Fruit fly (Drosophila melanogaster) whole organism, embryonic: ENCODE measurements around the gene LManV.
A peak's percentile ranks its signal among the peaks of the same experiment; 100 is the strongest.

ENCODE experiments used
- Bgb ChIP-seq: fragments of 200-800 bp; sonication (Bioruptor generic); IDR thresholded peaks from 2 replicates; pipeline ENCODE4 v1.3.6; 2022; ENCODE audit warnings: missing biosample characterization, missing genetic modification characterization; ENCODE audit not compliant: partially characterized antibody
- Blimp-1 ChIP-seq: fragments of 200-800 bp; sonication (Bioruptor generic); optimal IDR thresholded peaks from 3 replicates; lab custom pipeline; 2018; ENCODE audit warnings: missing biosample characterization, missing genetic modification characterization, mild to moderate bottlenecking, moderate library complexity, missing genetic modification reagents
- BtbVII ChIP-seq: fragments of 200-800 bp; sonication (Bioruptor generic); optimal IDR thresholded peaks from 3 replicates; lab custom pipeline; 2017; ENCODE audit warnings: missing biosample characterization, mild to moderate bottlenecking, missing genetic modification characterization
- CG10543 ChIP-seq: fragments of 200-800 bp; sonication (Bioruptor generic); optimal IDR thresholded peaks from 3 replicates; lab custom pipeline; 2017; ENCODE audit warnings: missing biosample characterization, mild to moderate bottlenecking, missing genetic modification characterization, moderate library complexity
- CG11247 ChIP-seq: fragments of 200-800 bp; sonication (Bioruptor generic); IDR thresholded peaks from 2 replicates; pipeline ENCODE4 v1.3.6; 2022; ENCODE audit warnings: missing biosample characterization, missing genetic modification characterization
- CG11695 ChIP-seq: fragments of 200-800 bp; sonication (Bioruptor generic); IDR thresholded peaks from 3 replicates; pipeline ENCODE4 v1.3.6; 2022; ENCODE audit warnings: missing biosample characterization, missing genetic modification characterization
- CG12769 ChIP-seq: fragments of 200-800 bp; sonication (Bioruptor generic); optimal IDR thresholded peaks from 2 replicates; lab custom pipeline; 2019; ENCODE audit warnings: missing biosample characterization, mild to moderate bottlenecking, missing genetic modification characterization, moderate library complexity
- CG17361 ChIP-seq: fragments of 200-800 bp; sonication (Bioruptor generic); IDR thresholded peaks from 3 replicates; pipeline ENCODE4 v1.3.6; 2022; ENCODE audit warnings: missing biosample characterization, missing genetic modification characterization
- CG34376 ChIP-seq: fragments of 200-800 bp; sonication (Bioruptor generic); optimal IDR thresholded peaks from 2 replicates; lab custom pipeline; 2018; ENCODE audit warnings: missing biosample characterization, mild to moderate bottlenecking, missing genetic modification characterization
- CG4730 ChIP-seq: fragments of 200-800 bp; sonication (Bioruptor generic); IDR thresholded peaks from 2 replicates; pipeline ENCODE4 v1.3.6; 2022; ENCODE audit warnings: missing biosample characterization, missing genetic modification characterization
- CG6765 ChIP-seq: fragments of 200-800 bp; sonication (Bioruptor generic); optimal IDR thresholded peaks from 3 replicates; lab custom pipeline; 2017; ENCODE audit warnings: missing biosample characterization, mild to moderate bottlenecking, missing genetic modification characterization
- CG6791 ChIP-seq: fragments of 200-800 bp; sonication (Bioruptor generic); IDR thresholded peaks from 3 replicates; pipeline ENCODE4 v1.3.6; 2022; ENCODE audit warnings: missing biosample characterization, missing genetic modification characterization; ENCODE audit not compliant: partially characterized antibody
- Camta ChIP-seq: fragments of 200-800 bp; sonication (Bioruptor generic); optimal IDR thresholded peaks from 2 replicates; lab custom pipeline; 2016; ENCODE audit warnings: missing biosample characterization, missing genetic modification characterization
- CrebB ChIP-seq: fragments of 200-800 bp; sonication (Bioruptor generic); optimal IDR thresholded peaks from 3 replicates; lab custom pipeline; 2018; ENCODE audit warnings: missing biosample characterization, mild to moderate bottlenecking, missing genetic modification characterization
- Deaf1 ChIP-seq: fragments of 200-800 bp; optimal IDR thresholded peaks from 3 replicates; lab custom pipeline; 2019; ENCODE audit warnings: missing biosample characterization, mild to moderate bottlenecking, missing genetic modification characterization, moderate library complexity
- Drgx ChIP-seq: fragments of 200-800 bp; sonication (Bioruptor generic); IDR thresholded peaks from 2 replicates; pipeline ENCODE4 v1.3.6; 2022; ENCODE audit warnings: missing biosample characterization, missing genetic modification characterization
- Fer1 ChIP-seq: fragments of 200-800 bp; sonication (Bioruptor generic); optimal IDR thresholded peaks from 2 replicates; lab custom pipeline; 2017; ENCODE audit warnings: missing biosample characterization, mild to moderate bottlenecking, missing genetic modification characterization
- GATAe ChIP-seq: fragments of 200-800 bp; sonication (Bioruptor generic); conservative IDR thresholded peaks from 2 replicates; pipeline ENCODE4 v1.3.6; 2022; ENCODE audit warnings: missing biosample characterization, missing genetic modification characterization
- Hey ChIP-seq: fragments of 200-800 bp; sonication (Bioruptor generic); optimal IDR thresholded peaks from 3 replicates; lab custom pipeline; 2018; ENCODE audit warnings: missing biosample characterization, mild to moderate bottlenecking, missing genetic modification characterization
- Meics ChIP-seq: fragments of 200-800 bp; sonication (Bioruptor generic); optimal IDR thresholded peaks from 2 replicates; lab custom pipeline; 2017; ENCODE audit warnings: missing biosample characterization, mild to moderate bottlenecking, missing genetic modification characterization
- Rfx ChIP-seq: fragments of 200-800 bp; sonication (Bioruptor generic); IDR thresholded peaks from 2 replicates; pipeline ENCODE4 v1.3.6; 2022; ENCODE audit warnings: missing biosample characterization, missing genetic modification characterization
- Xbp1 ChIP-seq: fragments of 200-800 bp; sonication (Bioruptor generic); optimal IDR thresholded peaks from 3 replicates; lab custom pipeline; 2016; ENCODE audit warnings: missing biosample characterization, mild to moderate bottlenecking, missing genetic modification characterization
- ara ChIP-seq: fragments of 200-800 bp; sonication (Bioruptor generic); IDR thresholded peaks from 2 replicates; pipeline ENCODE4 v1.3.6; 2022; ENCODE audit warnings: missing biosample characterization, missing genetic modification characterization
- ash1 ChIP-seq: fragments of 200-800 bp; sonication (Bioruptor generic); optimal IDR thresholded peaks from 2 replicates; lab custom pipeline; 2018; ENCODE audit warnings: missing biosample characterization, mild to moderate bottlenecking, missing genetic modification characterization
- ci ChIP-seq: fragments of 200-800 bp; sonication (Bioruptor generic); IDR thresholded peaks from 3 replicates; pipeline ENCODE4 v1.3.6; 2022; ENCODE audit warnings: missing biosample characterization, missing genetic modification characterization
- cwo ChIP-seq: fragments of 200-800 bp; sonication (Bioruptor generic); optimal IDR thresholded peaks from 3 replicates; lab custom pipeline; 2017; ENCODE audit warnings: missing biosample characterization, missing genetic modification characterization, mild to moderate bottlenecking, moderate library complexity, missing genetic modification reagents
- da ChIP-seq: fragments of 200-800 bp; sonication (Bioruptor generic); optimal IDR thresholded peaks from 2 replicates; lab custom pipeline; 2016; ENCODE audit warnings: missing biosample characterization, missing genetic modification characterization
- ems ChIP-seq: fragments of 200-800 bp; sonication (Bioruptor generic); optimal IDR thresholded peaks from 3 replicates; lab custom pipeline; 2016; ENCODE audit warnings: missing biosample characterization, missing genetic modification characterization
- eve ChIP-seq, 2 experiments: fragments of >200 bp; optimal IDR thresholded peaks; 2 replicates each; lab custom pipeline; 2017; ENCODE audit warnings: missing biosample characterization in 2 of 2, missing genetic modification characterization in 2 of 2
- exex ChIP-seq: fragments of 200-800 bp; sonication (Bioruptor generic); optimal IDR thresholded peaks from 4 replicates; lab custom pipeline; 2018; ENCODE audit warnings: missing biosample characterization, mild to moderate bottlenecking, missing genetic modification characterization, moderate library complexity
- fd96Cb ChIP-seq: fragments of 200-800 bp; sonication (Bioruptor generic); optimal IDR thresholded peaks from 2 replicates; lab custom pipeline; 2018; ENCODE audit warnings: missing biosample characterization, mild to moderate bottlenecking, missing genetic modification characterization, moderate library complexity
- gsb ChIP-seq: fragments of 200-800 bp; sonication (Bioruptor generic); IDR thresholded peaks from 2 replicates; pipeline ENCODE4 v1.3.6; 2022; ENCODE audit warnings: missing biosample characterization, missing genetic modification characterization
- hkb ChIP-seq, 2 experiments: fragments of 200-800 bp in 1 of 2; fragments of >200 bp in 1 of 2; sonication (Bioruptor generic) in 1 of 2; IDR thresholded peaks in 1 of 2; optimal IDR thresholded peaks in 1 of 2; 2 replicates each; pipeline versions ENCODE4 v1.3.6 to Lab custom; 2017 to 2022; ENCODE audit warnings: missing biosample characterization in 1 of 2, missing genetic modification characterization in 1 of 2
- knrl ChIP-seq: fragments of 200-800 bp; sonication (Bioruptor generic); IDR thresholded peaks from 3 replicates; pipeline ENCODE4 v1.3.6; 2022; ENCODE audit warnings: missing biosample characterization, missing genetic modification characterization; ENCODE audit not compliant: partially characterized antibody
- maf-S ChIP-seq: fragments of 200-800 bp; sonication (Bioruptor generic); optimal IDR thresholded peaks from 2 replicates; lab custom pipeline; 2016; ENCODE audit warnings: missing biosample characterization, missing genetic modification characterization
- mirr ChIP-seq: fragments of 200-800 bp; sonication (Bioruptor generic); optimal IDR thresholded peaks from 3 replicates; lab custom pipeline; 2018; ENCODE audit warnings: missing biosample characterization, mild to moderate bottlenecking, missing genetic modification characterization
- pan ChIP-seq, 4 experiments: fragments of >200 bp in 3 of 4; fragments of 200-800 bp in 1 of 4; sonication (Bioruptor generic) in 1 of 4; optimal IDR thresholded peaks in 3 of 4; IDR thresholded peaks in 1 of 4; 2 replicates each; pipeline versions ENCODE4 v1.3.6 to Lab custom; 2017 to 2022; ENCODE audit warnings: missing biosample characterization in 2 of 4, missing genetic modification characterization in 2 of 4, mixed read lengths in 1 of 4
- rib ChIP-seq: fragments of 200-800 bp; sonication (Bioruptor generic); IDR thresholded peaks from 2 replicates; pipeline ENCODE4 v1.3.6; 2022; ENCODE audit warnings: missing biosample characterization, missing genetic modification characterization
- run ChIP-seq: fragments of 200-800 bp; sonication (Bioruptor generic); optimal IDR thresholded peaks from 3 replicates; lab custom pipeline; 2018; ENCODE audit warnings: missing biosample characterization, mild to moderate bottlenecking, missing genetic modification characterization
- sd ChIP-seq: fragments of 200-800 bp; sonication (Bioruptor generic); optimal IDR thresholded peaks from 3 replicates; lab custom pipeline; 2018; ENCODE audit warnings: missing biosample characterization, mild to moderate bottlenecking, missing genetic modification characterization, moderate library complexity
- sna ChIP-seq: fragments of 200-800 bp; sonication (Bioruptor generic); IDR thresholded peaks from 2 replicates; pipeline ENCODE4 v1.3.6; 2022; ENCODE audit warnings: missing biosample characterization, missing genetic modification characterization; ENCODE audit not compliant: partially characterized antibody
- sr ChIP-seq: fragments of 200-800 bp; sonication (Bioruptor generic); IDR thresholded peaks from 3 replicates; pipeline ENCODE4 v1.3.6; 2022; ENCODE audit warnings: missing biosample characterization, missing genetic modification characterization
- sug ChIP-seq: fragments of 200-800 bp; optimal IDR thresholded peaks from 2 replicates; lab custom pipeline; 2019; ENCODE audit warnings: missing biosample characterization, mild to moderate bottlenecking, missing genetic modification characterization, moderate library complexity
- tna ChIP-seq: fragments of 200-800 bp; sonication (Bioruptor generic); IDR thresholded peaks from 2 replicates; pipeline ENCODE4 v1.3.6; 2022; ENCODE audit warnings: missing biosample characterization, missing genetic modification characterization; ENCODE audit not compliant: partially characterized antibody
- trem ChIP-seq: fragments of 200-800 bp; optimal IDR thresholded peaks from 3 replicates; lab custom pipeline; 2019; ENCODE audit warnings: missing biosample characterization, mild to moderate bottlenecking, missing genetic modification characterization, moderate library complexity
- unc-4 ChIP-seq: fragments of 200-800 bp; sonication (Bioruptor generic); IDR thresholded peaks from 2 replicates; pipeline ENCODE4 v1.3.6; 2022; ENCODE audit warnings: missing biosample characterization, missing genetic modification characterization; ENCODE audit not compliant: partially characterized antibody
- zf30C ChIP-seq: fragments of 200-800 bp; sonication (Bioruptor generic); optimal IDR thresholded peaks from 3 replicates; lab custom pipeline; 2018; ENCODE audit warnings: missing biosample characterization, mild to moderate bottlenecking, missing genetic modification characterization

Gene LManV

DNA sequence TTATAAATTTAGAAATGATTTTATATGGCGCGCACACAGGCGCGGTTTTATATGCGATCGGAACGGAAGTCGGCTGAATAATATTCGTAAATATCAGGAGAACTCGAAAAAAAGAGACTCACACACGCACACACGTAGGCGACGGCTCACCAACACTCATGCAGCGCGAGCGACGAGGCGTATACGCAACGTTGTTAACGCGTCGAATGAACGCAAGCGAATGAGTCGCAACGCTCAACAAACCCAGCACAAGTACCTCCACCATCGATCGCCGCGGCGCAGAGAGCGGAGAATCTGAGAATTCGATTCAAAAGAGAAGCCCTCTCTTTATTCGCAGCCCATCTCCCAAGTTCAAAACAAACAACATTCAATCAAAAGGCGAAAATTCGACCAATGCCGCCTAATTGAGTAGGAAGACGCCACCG is 40.5 kb downstream of the LManV start (continued):
- peak; percentile 62 for TF ChIP-seq CG6765 (GFP tag; lab: Kevin White, UChicago)
- peak; percentile 75 for TF ChIP-seq BtbVII (GFP tag; lab: Kevin White, UChicago)
- TF ChIP-seq hkb (optimal IDR thresholded peaks at IDR 0.05; lab: Kevin White, UChicago): no peak
- no peak for TF ChIP-seq hkb (GFP tag; IDR thresholded peaks at IDR 0.05; lab: Robert Waterston, UW)
- peak; percentile 47; the same call in 2 of the 3 replicates for TF ChIP-seq CG11695
- peak; percentile 7 for TF ChIP-seq Camta (GFP tag; lab: Kevin White, UChicago)
- peak; percentile 88; the same call in 1 of the 2 replicates for TF ChIP-seq rib (GFP tag; lab: Robert Waterston, UW)
- TF ChIP-seq tna (GFP tag; lab: Robert Waterston, UW): peak; percentile 71
- TF ChIP-seq CG4730 (GFP tag; lab: Robert Waterston, UW): 0 out of 2 replicates have a peak, but pooled peaks have one; percentile 37
- peak; percentile 47; the same call in 1 of the 2 replicates for TF ChIP-seq sna (GFP tag; lab: Robert Waterston, UW)
- TF ChIP-seq Bgb: peak; percentile 78
- no peak for TF ChIP-seq CG11247 (GFP tag; lab: Robert Waterston, UW)
- no peak for TF ChIP-seq maf-S (GFP tag; lab: Kevin White, UChicago)
- no peak for TF ChIP-seq zf30C
- TF ChIP-seq fd96Cb (tag; lab: Kevin White, UChicago): no peak
- 0 out of 2 replicates have a peak, but pooled peaks have one; percentile 39 for TF ChIP-seq gsb (GFP tag; lab: Robert Waterston, UW)
- no peak for TF ChIP-seq pan (optimal IDR thresholded peaks at IDR 0.05; lab: Kevin White, UChicago)
- TF ChIP-seq pan (GFP tag; optimal IDR thresholded peaks at IDR 0.05 in 1 of 2, IDR thresholded peaks at IDR 0.05 in 1 of 2): peak in 1 of 2 experiments; percentile 35
- TF ChIP-seq CG6791: no peak
- TF ChIP-seq CG17361 (GFP tag; lab: Robert Waterston, UW): no peak
- TF ChIP-seq run (tag; lab: Kevin White, UChicago): no peak
- TF ChIP-seq, all 482 proteins: peak for 202

DNA sequence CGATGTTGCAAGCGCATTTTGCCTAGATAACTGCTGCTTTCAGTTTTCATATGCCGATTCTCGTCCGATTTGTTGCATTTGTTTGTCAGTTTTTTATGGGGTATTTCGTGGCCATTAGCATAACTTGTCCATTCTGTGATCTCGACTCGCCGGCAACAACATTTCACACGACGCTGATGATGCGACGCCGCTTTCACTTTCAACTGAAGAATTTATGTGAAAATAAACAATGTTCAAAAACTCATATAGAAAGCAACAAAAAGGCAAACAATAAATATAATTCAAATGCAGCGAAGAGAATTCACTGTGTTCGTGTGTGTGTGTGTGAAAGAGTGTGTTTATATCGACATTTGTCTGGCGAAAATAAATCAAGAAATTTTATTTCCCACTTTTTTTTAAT is 41.1 kb downstream of the LManV start:
- TF ChIP-seq Blimp-1 (GFP tag; lab: Kevin White, UChicago) (peak; percentile 95), ci (no peak), unc-4 (GFP tag; lab: Robert Waterston, UW) (no peak), ems (GFP tag; lab: Kevin White, UChicago) (no peak), trem (no peak), ara (GFP tag; lab: Robert Waterston, UW) (0 out of 2 replicates have a peak, but pooled peaks have one; percentile 24), da (GFP tag; lab: Kevin White, UChicago) (no peak), eve (GFP tag; optimal IDR thresholded peaks at IDR 0.05; lab: Kevin White, UChicago) (peak in 1 of 2 experiments; percentile 74)

DNA sequence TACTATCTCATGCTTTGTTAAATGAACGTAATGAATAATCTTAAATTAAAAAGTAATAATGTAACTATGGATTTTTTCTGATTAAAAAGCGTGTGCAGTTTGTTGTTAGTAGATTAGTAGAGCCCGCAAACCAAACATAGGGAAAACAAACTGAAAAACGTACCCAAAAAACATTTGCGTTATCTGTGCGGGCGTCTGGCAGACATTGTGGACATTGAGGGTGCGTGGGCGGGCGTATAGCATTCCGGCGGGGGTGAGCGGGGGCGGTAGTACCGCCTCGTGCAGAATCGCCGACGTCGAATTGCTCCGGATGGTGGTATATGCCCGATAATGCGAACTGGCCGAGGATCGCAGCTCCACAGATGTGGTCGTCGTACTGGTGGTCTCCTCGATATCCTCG is 41.8 kb downstream of the LManV start:
- peak; percentile 98 for TF ChIP-seq sr
- peak; percentile 32; the same call in 1 of the 2 replicates for TF ChIP-seq Rfx (GFP tag; lab: Robert Waterston, UW)
- peak; percentile 32 for TF ChIP-seq Hey (tag; lab: Kevin White, UChicago)
- TF ChIP-seq CG34376 (GFP tag; lab: Kevin White, UChicago): peak; percentile 38
- peak; percentile 32; the same call in 1 of the 2 replicates for TF ChIP-seq GATAe
- TF ChIP-seq Fer1: peak; percentile 13
- TF ChIP-seq knrl (GFP tag; lab: Robert Waterston, UW): no peak
- TF ChIP-seq CrebB: no peak
- peak; percentile 58 for TF ChIP-seq mirr (GFP tag; lab: Kevin White, UChicago)
- peak; percentile 9 for TF ChIP-seq cwo (GFP tag; lab: Kevin White, UChicago)
- TF ChIP-seq sug: peak; percentile 78
- TF ChIP-seq exex (tag; lab: Kevin White, UChicago): peak; percentile 68
- peak; percentile 80 for TF ChIP-seq sd
- TF ChIP-seq Xbp1 (GFP tag; lab: Kevin White, UChicago): no peak
- no peak for TF ChIP-seq Drgx (GFP tag; lab: Robert Waterston, UW)
- peak; percentile 68 for TF ChIP-seq CG10543 (GFP tag; lab: Kevin White, UChicago)
- TF ChIP-seq Meics (GFP tag; lab: Kevin White, UChicago): peak; percentile 5
- peak; percentile 28 for TF ChIP-seq CG12769 (tag; lab: Kevin White, UChicago)
- peak; percentile 10 for TF ChIP-seq Deaf1
- TF ChIP-seq ash1 (GFP tag; lab: Kevin White, UChicago): no peak
